Worm (Caenorhabditis elegans) whole organism, early embryonic: Measurements from ENCODE around the gene rskd-1.

Experiments used
- ama-1 ChIP-seq: fragments of 150-350 bp; optimal IDR thresholded peaks from 2 replicates; lab custom pipeline; 2014
- ceh-13 ChIP-seq: fragments of 200-800 bp; sonication (Bioruptor generic); optimal IDR thresholded peaks from 2 replicates; lab custom pipeline; 2018; ENCODE audit warnings: mild to moderate bottlenecking, missing genetic modification characterization, missing compliant biosample characterization
- ets-7 ChIP-seq: sonication (generic microtip); optimal IDR thresholded peaks from 2 replicates; lab custom pipeline; 2016; ENCODE audit warnings: missing genotype, missing genetic modification characterization, missing compliant biosample characterization
- flt-1 ChIP-seq: fragments of 200-800 bp; sonication (Bioruptor generic); IDR thresholded peaks from 2 replicates; pipeline ENCODE4 v1.3.6; 2022; ENCODE audit warnings: missing genetic modification characterization, missing compliant biosample characterization

ce11 chrV:12244980-12245742 is 43.3 kb downstream of the rskd-1 start, which contains the start of the genes T04H1.13, slfl-5 and rad-50:
- TF ChIP-seq ceh-13 (GFP tag; lab: Kevin White, UChicago), result no peak
- no peak for TF ChIP-seq ama-1 (lab: Kevin White, UChicago)
- no peak for TF ChIP-seq flt-1
- no peak for TF ChIP-seq ets-7
